Worm (Caenorhabditis elegans) whole organism, early embryonic: Measurements from ENCODE around the gene cec-1.

Experiments used
- ama-1 ChIP-seq: fragments of 150-350 bp; optimal IDR thresholded peaks from 2 replicates; lab custom pipeline; 2014
- ceh-13 ChIP-seq: fragments of 200-800 bp; sonication (Bioruptor generic); optimal IDR thresholded peaks from 2 replicates; lab custom pipeline; 2018; ENCODE audit warnings: mild to moderate bottlenecking, missing genetic modification characterization, missing compliant biosample characterization
- ets-7 ChIP-seq: sonication (generic microtip); optimal IDR thresholded peaks from 2 replicates; lab custom pipeline; 2016; ENCODE audit warnings: missing genotype, missing genetic modification characterization, missing compliant biosample characterization
- flt-1 ChIP-seq: fragments of 200-800 bp; sonication (Bioruptor generic); IDR thresholded peaks from 2 replicates; pipeline ENCODE4 v1.3.6; 2022; ENCODE audit warnings: missing genetic modification characterization, missing compliant biosample characterization
- hmg-4 ChIP-seq: fragments of 200-800 bp; sonication (Bioruptor generic); optimal IDR thresholded peaks from 2 replicates; lab custom pipeline; 2018; ENCODE audit warnings: mild to moderate bottlenecking, missing genetic modification characterization, missing compliant biosample characterization
- hnd-1 ChIP-seq: sonication (generic microtip); optimal IDR thresholded peaks from 2 replicates; lab custom pipeline; 2016; ENCODE audit warnings: missing genetic modification characterization, missing compliant biosample characterization
- scrt-1 ChIP-seq: fragments of 200-800 bp; sonication (Bioruptor generic); IDR thresholded peaks from 2 replicates; pipeline ENCODE4 v1.3.6; 2022; ENCODE audit warnings: missing genetic modification characterization, missing compliant biosample characterization
- sea-1 ChIP-seq: fragments of 200-800 bp; sonication (Bioruptor generic); conservative IDR thresholded peaks from 2 replicates; pipeline ENCODE4 v1.3.6; 2022; ENCODE audit warnings: missing genetic modification characterization, missing compliant biosample characterization
- tbx-11 ChIP-seq: fragments of 200-800 bp; sonication (Bioruptor generic); IDR thresholded peaks from 2 replicates; pipeline ENCODE4 v1.3.6; 2022; ENCODE audit warnings: missing genetic modification characterization, missing compliant biosample characterization
- tra-4 ChIP-seq: sonication (generic microtip); optimal IDR thresholded peaks from 2 replicates; lab custom pipeline; 2017; ENCODE audit warnings: missing genetic modification characterization, missing compliant biosample characterization

Gene cec-1

DNA sequence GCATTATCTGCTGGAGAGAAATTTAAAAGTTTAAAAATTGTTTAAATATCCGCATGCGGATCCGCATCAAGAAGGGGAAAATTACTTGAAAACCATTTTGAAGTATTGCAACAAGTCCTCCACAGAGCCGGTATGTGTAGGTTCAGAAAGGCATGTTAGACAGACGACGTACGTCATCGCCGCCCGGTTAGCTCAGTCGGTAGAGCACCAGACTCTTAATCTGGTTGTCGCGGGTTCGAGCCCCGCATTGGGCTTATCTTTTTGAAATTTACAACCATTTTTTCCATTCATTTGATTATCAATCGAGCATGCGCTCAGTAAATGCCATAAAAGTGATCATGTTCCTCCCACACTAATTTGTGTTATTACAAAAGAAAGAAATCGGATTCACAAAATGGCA, 47.2 kb downstream of the cec-1 start:
- TF ChIP-seq tra-4 (tag; lab: Kevin White, UChicago) (no peak), ceh-13 (GFP tag; lab: Kevin White, UChicago) (no peak), flt-1 (GFP tag; lab: Robert Waterston, UW) (no peak), hmg-4 (no peak), tbx-11 (GFP tag; lab: Robert Waterston, UW) (no peak), ama-1 (lab: Kevin White, UChicago) (no peak), scrt-1 (0 out of 2 replicates have a peak, but pooled peaks have one; percentile 16), sea-1 (GFP tag; lab: Robert Waterston, UW) (0 out of 2 replicates have a peak, but pooled peaks have one; percentile 43), ets-7 (no peak), hnd-1 (no peak)
